Worm (Caenorhabditis elegans) whole organism, L2 larva: ENCODE results near the gene amt-4.
"Not testable (repeated sequence)": the region's sequence is repeated elsewhere in the genome, so short reads cannot be mapped to it uniquely, and the experiment has no call there.

Experiments
- nhr-25 ChIP-seq: fragments of 150-350 bp; sonication (generic microtip); optimal IDR thresholded peaks from 3 replicates; lab custom pipeline; 2014; ENCODE audit warnings: missing biosample characterization, missing genetic modification characterization
- snpc-4 ChIP-seq: fragments of 150-350 bp; optimal IDR thresholded peaks from 2 replicates; lab custom pipeline; 2014; ENCODE audit warnings: missing biosample characterization, missing genetic modification characterization
- unc-62 ChIP-seq: fragments of 150-350 bp; optimal IDR thresholded peaks from 2 replicates; lab custom pipeline; 2014; ENCODE audit warnings: missing biosample characterization, missing genetic modification reagents, missing genetic modification characterization

DNA sequence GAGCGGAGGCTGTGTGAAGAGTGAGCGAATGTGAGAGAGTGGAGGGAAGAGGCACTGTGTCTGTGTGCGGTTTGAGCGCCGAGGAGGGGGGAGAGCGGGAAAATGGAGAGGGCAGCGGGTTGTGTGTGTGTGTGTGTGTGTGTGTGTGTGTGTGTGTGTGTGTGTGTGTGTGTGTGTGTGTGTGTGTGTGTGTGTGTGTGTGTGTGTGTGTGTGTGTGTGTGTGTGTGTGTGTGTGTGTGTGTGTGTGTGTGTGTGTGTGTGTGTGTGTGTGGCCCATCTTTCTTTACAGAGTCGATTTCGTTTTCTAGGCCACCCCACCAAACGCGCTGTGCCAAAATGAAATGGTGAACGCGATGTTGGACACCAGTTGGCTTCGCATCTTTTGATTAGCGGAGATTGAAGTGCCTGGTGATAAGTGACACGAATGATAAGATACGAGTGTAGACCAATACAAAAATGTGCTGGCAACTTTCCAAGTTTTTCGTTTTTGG lies 41.3 kb downstream of the amt-4 start:
- not testable (repeated sequence) for TF ChIP-seq snpc-4; unc-62 (GFP tag; lab: Kevin White, UChicago)
- peak; percentile 58 for TF ChIP-seq nhr-25 (tag; lab: Kevin White, UChicago)
